Fruit fly (Drosophila melanogaster) whole organism, embryonic: ENCODE measurements around the gene Ddc.

ENCODE experiments used
- CG14860 ChIP-seq: fragments of 200-800 bp; sonication (Bioruptor generic); IDR thresholded peaks from 3 replicates; pipeline ENCODE4 v1.3.6; 2022; ENCODE audit warnings: missing biosample characterization, missing genetic modification characterization; ENCODE audit not compliant: partially characterized antibody
- CG31388 ChIP-seq: fragments of 200-800 bp; sonication (Bioruptor generic); optimal IDR thresholded peaks from 2 replicates; lab custom pipeline; 2016; ENCODE audit warnings: missing biosample characterization, missing genetic modification characterization
- CG7372 ChIP-seq: fragments of 200-800 bp; sonication (Bioruptor generic); IDR thresholded peaks from 2 replicates; pipeline ENCODE4 v1.3.6; 2022; ENCODE audit warnings: missing biosample characterization, missing genetic modification characterization
- CG8281 ChIP-seq: fragments of 200-800 bp; sonication (Bioruptor generic); optimal IDR thresholded peaks from 2 replicates; lab custom pipeline; 2018; ENCODE audit warnings: missing biosample characterization, mild to moderate bottlenecking, missing genetic modification characterization, moderate library complexity
- Med ChIP-seq: fragments of 200-800 bp; sonication (Bioruptor generic); peaks from one replicate; lab custom pipeline; 2016; ENCODE audit warnings: missing biosample characterization, missing genetic modification characterization, mild to moderate bottlenecking, inconsistent platforms, moderate library complexity
- btn ChIP-seq: fragments of 200-800 bp; sonication (Bioruptor generic); optimal IDR thresholded peaks from 2 replicates; lab custom pipeline; 2016; ENCODE audit warnings: missing biosample characterization, missing genetic modification characterization
- pfk ChIP-seq: fragments of 200-800 bp; sonication (Bioruptor generic); optimal IDR thresholded peaks from 2 replicates; lab custom pipeline; 2018; ENCODE audit warnings: missing biosample characterization, mild to moderate bottlenecking, missing genetic modification characterization, moderate library complexity
- psq ChIP-seq: fragments of 200-800 bp; sonication (Bioruptor generic); optimal IDR thresholded peaks from 2 replicates; lab custom pipeline; 2017; ENCODE audit warnings: missing biosample characterization, missing genetic modification characterization

- TF ChIP-seq btn (GFP tag; lab: Kevin White, UChicago) = no peak
- peak; percentile 99 for TF ChIP-seq CG8281 (tag; lab: Kevin White, UChicago)
- TF ChIP-seq CG31388 = no peak
- no peak for TF ChIP-seq psq (GFP tag; lab: Kevin White, UChicago)
- peak; percentile 84 for TF ChIP-seq pfk (GFP tag; lab: Kevin White, UChicago)
- no peak for TF ChIP-seq CG14860 (GFP tag; lab: Robert Waterston, UW)
- TF ChIP-seq Med (GFP tag; lab: Kevin White, UChicago) = peak; percentile 90
- TF ChIP-seq CG7372 (GFP tag; lab: Robert Waterston, UW) = no peak
Observed at dm6 chr2L:19154893-19155389, 34.8 kb upstream of the Ddc start.
